Fruit fly (Drosophila melanogaster) whole organism, embryonic: Measurements from ENCODE around the gene Ir64a.

Experiments
- Ada2b ChIP-seq: fragments of 200-800 bp; sonication (Bioruptor generic); IDR thresholded peaks from 2 replicates; pipeline ENCODE4 v1.3.6; 2022; ENCODE audit warnings: missing biosample characterization, missing genetic modification characterization
- CG10267 ChIP-seq: fragments of 200-800 bp; sonication (Bioruptor generic); optimal IDR thresholded peaks from 2 replicates; lab custom pipeline; 2018; ENCODE audit warnings: missing biosample characterization, mild to moderate bottlenecking, missing genetic modification characterization, moderate library complexity
- CG11398 ChIP-seq: fragments of 200-800 bp; sonication (Bioruptor generic); optimal IDR thresholded peaks from 2 replicates; lab custom pipeline; 2016; ENCODE audit warnings: missing biosample characterization, missing genetic modification characterization
- CG12769 ChIP-seq: fragments of 200-800 bp; sonication (Bioruptor generic); optimal IDR thresholded peaks from 2 replicates; lab custom pipeline; 2019; ENCODE audit warnings: missing biosample characterization, mild to moderate bottlenecking, missing genetic modification characterization, moderate library complexity
- CG13894 ChIP-seq: fragments of 200-800 bp; sonication (Bioruptor generic); optimal IDR thresholded peaks from 3 replicates; lab custom pipeline; 2018; ENCODE audit warnings: missing biosample characterization, mild to moderate bottlenecking, missing genetic modification characterization, moderate library complexity
- CG14014 ChIP-seq: fragments of 200-800 bp; sonication (Bioruptor generic); IDR thresholded peaks from 2 replicates; pipeline ENCODE4 v1.3.6; 2022; ENCODE audit warnings: missing biosample characterization, missing genetic modification characterization
- CG15269 ChIP-seq: fragments of 200-800 bp; sonication (Bioruptor generic); optimal IDR thresholded peaks from 2 replicates; lab custom pipeline; 2018; ENCODE audit warnings: missing biosample characterization, mild to moderate bottlenecking, missing genetic modification characterization, moderate library complexity
- CG17361 ChIP-seq: fragments of 200-800 bp; sonication (Bioruptor generic); IDR thresholded peaks from 3 replicates; pipeline ENCODE4 v1.3.6; 2022; ENCODE audit warnings: missing biosample characterization, missing genetic modification characterization
- CG2678 ChIP-seq: fragments of 200-800 bp; sonication (Bioruptor generic); optimal IDR thresholded peaks from 3 replicates; lab custom pipeline; 2019; ENCODE audit warnings: missing biosample characterization, mild to moderate bottlenecking, missing genetic modification characterization, moderate library complexity
- CG30403 ChIP-seq: fragments of 200-800 bp; sonication (Bioruptor generic); optimal IDR thresholded peaks from 3 replicates; lab custom pipeline; 2016; ENCODE audit warnings: missing biosample characterization, missing genetic modification characterization
- CG3065 ChIP-seq: fragments of 200-800 bp; sonication (Bioruptor generic); optimal IDR thresholded peaks from 2 replicates; lab custom pipeline; 2016; ENCODE audit warnings: missing biosample characterization, missing genetic modification characterization
- CG3847 ChIP-seq: fragments of 200-800 bp; sonication (Bioruptor generic); IDR thresholded peaks from 2 replicates; pipeline ENCODE4 v1.3.6; 2022; ENCODE audit warnings: missing biosample characterization, missing genetic modification characterization
- CG4328 ChIP-seq: fragments of 200-800 bp; sonication (Bioruptor generic); optimal IDR thresholded peaks from 3 replicates; lab custom pipeline; 2017; ENCODE audit warnings: missing biosample characterization, missing genetic modification reagents, missing genetic modification characterization
- CG7786 ChIP-seq: fragments of 200-800 bp; sonication (Bioruptor generic); optimal IDR thresholded peaks from 2 replicates; lab custom pipeline; 2016; ENCODE audit warnings: missing biosample characterization, missing genetic modification characterization
- CG7987 ChIP-seq: fragments of 200-800 bp; sonication (Bioruptor generic); optimal IDR thresholded peaks from 2 replicates; lab custom pipeline; 2018; ENCODE audit warnings: missing biosample characterization, mild to moderate bottlenecking, missing genetic modification characterization, moderate library complexity
- CG8290 ChIP-seq, 3 experiments: fragments of 200-800 bp; sonication (Bioruptor generic); optimal IDR thresholded peaks; 2 replicates each; lab custom pipeline; 2016 to 2019; ENCODE audit warnings: missing biosample characterization in 3 of 3, missing genetic modification characterization in 3 of 3, mild to moderate bottlenecking in 2 of 3, moderate library complexity in 1 of 3
- CrebB ChIP-seq: fragments of 200-800 bp; sonication (Bioruptor generic); optimal IDR thresholded peaks from 3 replicates; lab custom pipeline; 2018; ENCODE audit warnings: missing biosample characterization, mild to moderate bottlenecking, missing genetic modification characterization
- Dbx ChIP-seq: fragments of 200-800 bp; sonication (Bioruptor generic); IDR thresholded peaks from 3 replicates; pipeline ENCODE4 v1.3.6; 2022; ENCODE audit warnings: missing biosample characterization, missing genetic modification characterization
- Hmx ChIP-seq: fragments of 200-800 bp; sonication (Bioruptor generic); optimal IDR thresholded peaks from 2 replicates; lab custom pipeline; 2016; ENCODE audit warnings: missing biosample characterization, missing genetic modification characterization
- Hr3 ChIP-seq: fragments of 200-800 bp; sonication (Bioruptor generic); optimal IDR thresholded peaks from 3 replicates; lab custom pipeline; 2016; ENCODE audit warnings: missing biosample characterization, missing genetic modification characterization
- Hr78 ChIP-seq, 2 experiments: fragments of 200-800 bp in 1 of 2; fragments of >200 bp in 1 of 2; sonication (Bioruptor generic) in 1 of 2; optimal IDR thresholded peaks; 2 replicates each; lab custom pipeline; 2017 to 2019; ENCODE audit warnings: missing biosample characterization in 2 of 2, missing genetic modification characterization in 2 of 2, mild to moderate bottlenecking in 1 of 2, moderate library complexity in 1 of 2
- Med ChIP-seq: fragments of 200-800 bp; sonication (Bioruptor generic); peaks from one replicate; lab custom pipeline; 2016; ENCODE audit warnings: missing biosample characterization, missing genetic modification characterization, mild to moderate bottlenecking, inconsistent platforms, moderate library complexity
- NFAT ChIP-seq: fragments of 200-800 bp; sonication (Bioruptor generic); IDR thresholded peaks from 2 replicates; pipeline ENCODE4 v1.3.6; 2022; ENCODE audit warnings: missing biosample characterization, missing genetic modification characterization
- Nf-YB ChIP-seq: fragments of 200-800 bp; sonication (Bioruptor generic); optimal IDR thresholded peaks from 3 replicates; lab custom pipeline; 2019; ENCODE audit warnings: missing biosample characterization, mild to moderate bottlenecking, missing genetic modification characterization, moderate library complexity
- Pdp1 ChIP-seq, 2 experiments: fragments of 200-800 bp; sonication (Bioruptor generic); optimal IDR thresholded peaks; 3 replicates each; lab custom pipeline; 2016; ENCODE audit warnings: missing biosample characterization in 2 of 2, missing genetic modification characterization in 2 of 2, mild to moderate bottlenecking in 1 of 2, moderate library complexity in 1 of 2
- Sry-δ ChIP-seq: fragments of 200-800 bp; sonication (Bioruptor generic); optimal IDR thresholded peaks from 2 replicates; lab custom pipeline; 2016; ENCODE audit warnings: missing biosample characterization, missing genetic modification characterization
- ato ChIP-seq: fragments of 200-800 bp; sonication (Bioruptor generic); IDR thresholded peaks from 2 replicates; pipeline ENCODE4 v1.3.6; 2022; ENCODE audit warnings: missing biosample characterization, missing genetic modification characterization; ENCODE audit not compliant: partially characterized antibody
- cwo ChIP-seq: fragments of 200-800 bp; sonication (Bioruptor generic); optimal IDR thresholded peaks from 3 replicates; lab custom pipeline; 2017; ENCODE audit warnings: missing biosample characterization, missing genetic modification characterization, mild to moderate bottlenecking, moderate library complexity, missing genetic modification reagents
- danr ChIP-seq: fragments of 200-800 bp; sonication (Bioruptor generic); IDR thresholded peaks from 2 replicates; pipeline ENCODE4 v1.3.6; 2022; ENCODE audit warnings: missing biosample characterization, missing genetic modification characterization
- grn ChIP-seq: fragments of 200-800 bp; sonication (Bioruptor generic); optimal IDR thresholded peaks from 3 replicates; lab custom pipeline; 2017; ENCODE audit warnings: missing biosample characterization, missing genetic modification characterization
- ind ChIP-seq: fragments of 200-800 bp; sonication (Bioruptor generic); optimal IDR thresholded peaks from 3 replicates; lab custom pipeline; 2016; ENCODE audit warnings: missing biosample characterization, missing genetic modification characterization
- mam ChIP-seq: fragments of 200-800 bp; sonication (Bioruptor generic); optimal IDR thresholded peaks from 3 replicates; lab custom pipeline; 2016; ENCODE audit warnings: missing biosample characterization, missing genetic modification characterization
- mirr ChIP-seq: fragments of 200-800 bp; sonication (Bioruptor generic); optimal IDR thresholded peaks from 3 replicates; lab custom pipeline; 2018; ENCODE audit warnings: missing biosample characterization, mild to moderate bottlenecking, missing genetic modification characterization
- nom ChIP-seq: fragments of 200-800 bp; sonication (Bioruptor generic); optimal IDR thresholded peaks from 2 replicates; lab custom pipeline; 2017; ENCODE audit warnings: missing biosample characterization, missing genetic modification characterization, mild to moderate bottlenecking, moderate library complexity, missing genetic modification reagents
- pho ChIP-seq: fragments of 200-800 bp; sonication (Bioruptor generic); optimal IDR thresholded peaks from 2 replicates; lab custom pipeline; 2016; ENCODE audit warnings: missing biosample characterization, missing genetic modification characterization
- sd ChIP-seq: fragments of 200-800 bp; sonication (Bioruptor generic); optimal IDR thresholded peaks from 3 replicates; lab custom pipeline; 2018; ENCODE audit warnings: missing biosample characterization, mild to moderate bottlenecking, missing genetic modification characterization, moderate library complexity
- sens ChIP-seq: fragments of 200-800 bp; sonication (Bioruptor generic); peaks from one replicate; lab custom pipeline; 2016; ENCODE audit warnings: missing biosample characterization, missing genetic modification characterization
- sim ChIP-seq: fragments of 200-800 bp; sonication (Bioruptor generic); IDR thresholded peaks from 2 replicates; pipeline ENCODE4 v1.3.6; 2022; ENCODE audit warnings: missing biosample characterization, missing genetic modification characterization
- slbo ChIP-seq: fragments of 200-800 bp; sonication (Bioruptor generic); IDR thresholded peaks from 2 replicates; pipeline ENCODE4 v1.3.6; 2022; ENCODE audit warnings: missing biosample characterization, missing genetic modification characterization
- so ChIP-seq: fragments of 200-800 bp; sonication (Bioruptor generic); IDR thresholded peaks from 3 replicates; pipeline ENCODE4 v1.3.6; 2022; ENCODE audit warnings: missing biosample characterization, missing genetic modification characterization
- trh ChIP-seq: fragments of 200-800 bp; sonication (Bioruptor generic); optimal IDR thresholded peaks from 2 replicates; lab custom pipeline; 2016; ENCODE audit warnings: missing biosample characterization, missing genetic modification characterization
- vvl ChIP-seq: fragments of 200-800 bp; sonication (Bioruptor generic); IDR thresholded peaks from 2 replicates; pipeline ENCODE4 v1.3.6; 2022; ENCODE audit warnings: missing biosample characterization, missing genetic modification characterization

Gene Ir64a

dm6 chr3L:5355074-5355790 lies 27.4 kb downstream of the Ir64a start, which contains the start of gene CG46456 (continued):
- TF ChIP-seq ind (GFP tag; lab: Kevin White, UChicago) (peak; percentile 90), NFAT (GFP tag; lab: Robert Waterston, UW) (peak; percentile 86), danr (GFP tag; lab: Robert Waterston, UW) (peak; percentile 81), sim (peak; percentile 86), CG14014 (GFP tag; lab: Robert Waterston, UW) (peak; percentile 93), CG13894 (tag; lab: Kevin White, UChicago) (peak; percentile 96), CG15269 (tag; lab: Kevin White, UChicago) (peak; percentile 96), CG3065 (peak; percentile 64), Hr3 (peak; percentile 87), CG10267 (tag; lab: Kevin White, UChicago) (peak; percentile 96), CG4328 (GFP tag; lab: Kevin White, UChicago) (peak; percentile 94), CG3847 (GFP tag; lab: Robert Waterston, UW) (peak; percentile 89), CG17361 (peak; percentile 94), pho (GFP tag; lab: Kevin White, UChicago) (peak; percentile 61), Ada2b (peak; percentile 91), so (peak; percentile 96), CG7786 (peak; percentile 43), CG11398 (peak; percentile 0)

dm6 chr3L:5354472-5354871 lies 28.1 kb downstream of the Ir64a start:
- no peak for TF ChIP-seq Hmx
- TF ChIP-seq Med (GFP tag; lab: Kevin White, UChicago): peak; percentile 72
- TF ChIP-seq sd (tag; lab: Kevin White, UChicago): peak; percentile 76
- peak; percentile 62 for TF ChIP-seq CG12769 (tag; lab: Kevin White, UChicago)
- no peak for TF ChIP-seq ato
- TF ChIP-seq CrebB (tag; lab: Kevin White, UChicago): no peak
- no peak for TF ChIP-seq mam (GFP tag; lab: Kevin White, UChicago)
- TF ChIP-seq slbo (GFP tag; lab: Robert Waterston, UW): 0 out of 2 replicates have a peak, but pooled peaks have one; percentile 18
- TF ChIP-seq vvl (GFP tag; lab: Robert Waterston, UW): 0 out of 2 replicates have a peak, but pooled peaks have one; percentile 38
- TF ChIP-seq CG13894 (tag; lab: Kevin White, UChicago): peak; percentile 48
- TF ChIP-seq Sry-δ (GFP tag; lab: Kevin White, UChicago): peak; percentile 25
- TF ChIP-seq cwo (GFP tag; lab: Kevin White, UChicago): peak; percentile 16
- peak; percentile 27 for TF ChIP-seq Nf-YB (GFP tag; lab: Kevin White, UChicago)
- TF ChIP-seq, all 482 proteins: peak for 9

DNA sequence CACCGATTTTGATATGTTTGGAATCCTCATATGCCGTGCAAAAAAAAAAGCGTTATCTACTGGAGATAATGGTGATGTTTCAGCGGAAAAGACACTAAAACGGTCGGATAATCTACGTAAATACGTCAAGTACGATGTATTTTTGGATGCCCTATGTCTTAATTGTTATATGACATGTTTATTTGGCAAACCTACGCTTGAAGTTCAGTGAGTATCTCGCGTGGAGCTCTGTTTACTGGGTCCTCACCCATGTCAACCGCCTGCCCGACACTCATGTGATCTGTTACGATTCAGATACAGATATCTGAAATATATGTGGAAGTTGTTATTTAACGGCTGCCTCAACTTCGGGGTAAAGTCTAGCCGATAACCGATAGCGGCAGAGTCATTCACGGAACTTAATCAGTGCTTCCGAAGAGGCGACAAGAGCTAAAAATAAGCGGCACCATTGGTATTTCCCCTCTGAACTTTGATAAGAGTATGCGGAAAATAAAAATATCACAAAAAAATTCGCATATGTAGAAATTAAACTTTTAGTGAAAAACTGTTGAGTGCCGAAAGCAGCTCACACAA lies 29.1 kb downstream of the Ir64a start:
- TF ChIP-seq CG8290 (GFP tag; optimal IDR thresholded peaks at IDR 0.05; lab: Kevin White, UChicago) (no peak), CG8290 (tag; optimal IDR thresholded peaks at IDR 0.05; lab: Kevin White, UChicago) (peak in 1 of 2 experiments; percentile 8), CG7987 (GFP tag; lab: Kevin White, UChicago) (peak; percentile 16), CG30403 (GFP tag; lab: Kevin White, UChicago) (no peak), Dbx (GFP tag; lab: Robert Waterston, UW) (no peak), sd (tag; lab: Kevin White, UChicago) (peak; percentile 21), Med (GFP tag; lab: Kevin White, UChicago) (peak; percentile 71), trh (GFP tag; lab: Kevin White, UChicago) (no peak), grn (peak; percentile 13), Hr78 (GFP tag; optimal IDR thresholded peaks at IDR 0.05; lab: Kevin White, UChicago) (peak in 1 of 2 experiments; percentile 11), CG2678 (tag; lab: Kevin White, UChicago) (peak; percentile 1), nom (GFP tag; lab: Kevin White, UChicago) (peak; percentile 34), CrebB (tag; lab: Kevin White, UChicago) (peak; percentile 2), sens (peak; percentile 33), Pdp1 (GFP tag; optimal IDR thresholded peaks at IDR 0.05; lab: Kevin White, UChicago) (peak in 1 of 2 experiments; percentile 62), mirr (GFP tag; lab: Kevin White, UChicago) (peak; percentile 26)
